Fruit fly (Drosophila melanogaster) whole organism, pupa: Measurements from ENCODE around the gene Rab7.

ENCODE experiments used
- CG10348 ChIP-seq: fragments of 200-800 bp; sonication (Bioruptor generic); IDR thresholded peaks from 2 replicates; pipeline ENCODE4 v1.3.6; 2022; ENCODE audit warnings: missing biosample characterization, missing genetic modification characterization
- CG12605 ChIP-seq: fragments of 200-800 bp; sonication (Bioruptor generic); IDR thresholded peaks from 2 replicates; pipeline ENCODE4 v1.3.6; 2022; ENCODE audit warnings: missing biosample characterization, missing genetic modification characterization
- CG13204 ChIP-seq: fragments of 200-800 bp; sonication (Bioruptor generic); optimal IDR thresholded peaks from 2 replicates; lab custom pipeline; 2018; ENCODE audit warnings: missing biosample characterization, mild to moderate bottlenecking, missing genetic modification characterization, moderate library complexity
- CG14655 ChIP-seq: fragments of 200-800 bp; sonication (Bioruptor generic); optimal IDR thresholded peaks from 3 replicates; lab custom pipeline; 2017; ENCODE audit warnings: mild to moderate bottlenecking, missing biosample characterization, missing genetic modification reagents, missing genetic modification characterization
- CG15710 ChIP-seq: fragments of 200-800 bp; sonication (Bioruptor generic); optimal IDR thresholded peaks from 2 replicates; lab custom pipeline; 2018; ENCODE audit warnings: missing biosample characterization, mild to moderate bottlenecking, missing genetic modification characterization, moderate library complexity
- CG17806 ChIP-seq: fragments of 200-800 bp; sonication (Bioruptor generic); optimal IDR thresholded peaks from 2 replicates; lab custom pipeline; 2018; ENCODE audit warnings: missing biosample characterization, mild to moderate bottlenecking, missing genetic modification characterization, moderate library complexity
- CG32121 ChIP-seq: fragments of 200-800 bp; sonication (Bioruptor generic); IDR thresholded peaks from 2 replicates; pipeline ENCODE4 v1.3.6; 2022; ENCODE audit warnings: missing biosample characterization, missing genetic modification characterization
- CG34367 ChIP-seq: fragments of 200-800 bp; sonication (Bioruptor generic); optimal IDR thresholded peaks from 2 replicates; lab custom pipeline; 2018; ENCODE audit warnings: missing biosample characterization, mild to moderate bottlenecking, missing genetic modification characterization
- CG4496 ChIP-seq: fragments of 200-800 bp; sonication (Bioruptor generic); IDR thresholded peaks from 3 replicates; pipeline ENCODE4 v1.3.6; 2022; ENCODE audit warnings: missing biosample characterization, missing genetic modification characterization
- CG8159 ChIP-seq: fragments of 200-800 bp; sonication (Bioruptor generic); optimal IDR thresholded peaks from 3 replicates; lab custom pipeline; 2018; ENCODE audit warnings: missing biosample characterization, mild to moderate bottlenecking, missing genetic modification characterization, moderate library complexity
- CG8301 ChIP-seq: fragments of 200-800 bp; sonication (Bioruptor generic); optimal IDR thresholded peaks from 2 replicates; lab custom pipeline; 2018; ENCODE audit warnings: missing biosample characterization, mild to moderate bottlenecking, missing genetic modification characterization
- CG9948 ChIP-seq: fragments of 200-800 bp; sonication (Bioruptor generic); optimal IDR thresholded peaks from 2 replicates; lab custom pipeline; 2018; ENCODE audit warnings: missing biosample characterization, mild to moderate bottlenecking, missing genetic modification characterization, moderate library complexity
- D1 ChIP-seq: fragments of 200-800 bp; sonication (Bioruptor generic); optimal IDR thresholded peaks from 2 replicates; lab custom pipeline; 2018; ENCODE audit warnings: missing biosample characterization, mild to moderate bottlenecking, missing genetic modification characterization, moderate library complexity
- EcR ChIP-seq: fragments of 200-800 bp; sonication (Bioruptor generic); optimal IDR thresholded peaks from 3 replicates; lab custom pipeline; 2019; ENCODE audit warnings: missing biosample characterization, missing genetic modification characterization, mild to moderate bottlenecking, moderate library complexity, missing genetic modification reagents
- Ets98B ChIP-seq: fragments of 200-800 bp; sonication (Bioruptor generic); IDR thresholded peaks from 2 replicates; pipeline ENCODE4 v1.3.6; 2022; ENCODE audit warnings: missing biosample characterization, missing genetic modification characterization
- Pif1A ChIP-seq: fragments of 200-800 bp; sonication (Bioruptor generic); optimal IDR thresholded peaks from 3 replicates; lab custom pipeline; 2016; ENCODE audit warnings: missing biosample characterization, missing genetic modification characterization
- Pif1B ChIP-seq: fragments of 200-800 bp; sonication (Bioruptor generic); optimal IDR thresholded peaks from 3 replicates; lab custom pipeline; 2016; ENCODE audit warnings: missing biosample characterization, missing genetic modification characterization
- Snoo ChIP-seq: fragments of 200-800 bp; sonication (Bioruptor generic); optimal IDR thresholded peaks from 3 replicates; lab custom pipeline; 2017; ENCODE audit warnings: missing biosample characterization, mild to moderate bottlenecking, missing genetic modification characterization, inconsistent platforms
- fd96Ca ChIP-seq: fragments of 200-800 bp; sonication (Bioruptor generic); IDR thresholded peaks from 3 replicates; pipeline ENCODE4 v1.3.6; 2022; ENCODE audit warnings: missing biosample characterization, missing genetic modification characterization
- gl ChIP-seq: fragments of 200-800 bp; sonication (Bioruptor generic); optimal IDR thresholded peaks from 2 replicates; lab custom pipeline; 2018; ENCODE audit warnings: missing biosample characterization, mild to moderate bottlenecking, missing genetic modification characterization
- rn ChIP-seq: fragments of 200-800 bp; sonication (Bioruptor generic); IDR thresholded peaks from 2 replicates; pipeline ENCODE4 v1.3.6; 2022; ENCODE audit warnings: missing biosample characterization, missing genetic modification characterization

Rab7 gene

dm6 chr3R:23991364-23991763 lies 1.4 kb upstream of the Rab7 start:
- TF ChIP-seq CG8301 (tag; lab: Kevin White, UChicago) (no peak), Ets98B (GFP tag; lab: Robert Waterston, UW) (no peak), CG32121 (GFP tag; lab: Robert Waterston, UW) (no peak), rn (no peak), Pif1B (GFP tag; lab: Kevin White, UChicago) (no peak), fd96Ca (GFP tag; lab: Robert Waterston, UW) (no peak), CG8159 (no peak), EcR (GFP tag; lab: Kevin White, UChicago) (no peak), CG17806 (tag; lab: Kevin White, UChicago) (no peak), CG13204 (no peak), CG14655 (no peak), CG12605 (GFP tag; lab: Robert Waterston, UW) (no peak), CG4496 (GFP tag; lab: Robert Waterston, UW) (no peak), Pif1A (GFP tag; lab: Kevin White, UChicago) (no peak), CG15710 (no peak), Snoo (no peak), CG9948 (tag; lab: Kevin White, UChicago) (no peak)

- TF ChIP-seq CG12605 (GFP tag; lab: Robert Waterston, UW), result no peak
- TF ChIP-seq Pif1B (GFP tag; lab: Kevin White, UChicago), result no peak
- TF ChIP-seq EcR (GFP tag; lab: Kevin White, UChicago), result no peak
- TF ChIP-seq Ets98B (GFP tag; lab: Robert Waterston, UW), result no peak
- no peak for TF ChIP-seq rn
- no peak for TF ChIP-seq fd96Ca (GFP tag; lab: Robert Waterston, UW)
- TF ChIP-seq CG32121 (GFP tag; lab: Robert Waterston, UW), result no peak
- TF ChIP-seq CG17806 (tag; lab: Kevin White, UChicago), result no peak
- no peak for TF ChIP-seq D1 (tag; lab: Kevin White, UChicago)
- no peak for TF ChIP-seq CG15710
- no peak for TF ChIP-seq CG4496 (GFP tag; lab: Robert Waterston, UW)
- no peak for TF ChIP-seq CG8159
- TF ChIP-seq gl (tag; lab: Kevin White, UChicago), result no peak
- no peak for TF ChIP-seq CG10348 (GFP tag; lab: Robert Waterston, UW)
- TF ChIP-seq CG13204, result no peak
Measured at dm6 chr3R:23994578-23994977, 1.8 kb downstream of the Rab7 start.

DNA sequence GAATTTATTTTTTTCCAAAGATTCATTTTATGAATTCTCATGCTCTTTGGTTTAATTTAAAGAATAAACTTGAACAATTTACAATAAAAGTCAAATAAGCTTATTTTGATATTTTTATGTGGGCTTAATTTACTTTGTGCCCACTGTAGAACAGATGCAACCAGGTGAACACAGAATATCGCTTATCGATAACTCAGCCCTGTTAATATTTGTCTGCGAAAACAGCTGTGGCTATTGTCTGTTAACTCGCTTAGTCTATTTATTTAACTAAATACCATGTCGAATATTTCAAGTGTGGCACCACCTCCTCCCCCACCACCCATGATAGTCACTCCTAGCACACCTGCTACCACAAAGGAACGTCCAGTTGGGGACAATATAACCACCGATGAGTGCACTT lies 2.7 kb downstream of the Rab7 start, which contains the start of gene CG33108:
TSS of gene CG33108 (plus strand) at position 200 of the 400 bp plus-strand sequence.
- TF ChIP-seq rn (no peak), Snoo (no peak), CG8159 (no peak), CG13204 (no peak), CG12605 (GFP tag; lab: Robert Waterston, UW) (no peak), CG8301 (tag; lab: Kevin White, UChicago) (no peak), CG14655 (no peak), CG4496 (GFP tag; lab: Robert Waterston, UW) (no peak), CG32121 (GFP tag; lab: Robert Waterston, UW) (no peak), Ets98B (GFP tag; lab: Robert Waterston, UW) (no peak), CG9948 (tag; lab: Kevin White, UChicago) (no peak), CG17806 (tag; lab: Kevin White, UChicago) (no peak), EcR (GFP tag; lab: Kevin White, UChicago) (no peak)
- TF ChIP-seq, all 21 proteins: peak for 0

- TF ChIP-seq CG9948 (tag; lab: Kevin White, UChicago) (no peak), CG32121 (GFP tag; lab: Robert Waterston, UW) (no peak), CG14655 (no peak), Pif1B (GFP tag; lab: Kevin White, UChicago) (no peak), CG34367 (tag; lab: Kevin White, UChicago) (no peak), CG17806 (tag; lab: Kevin White, UChicago) (no peak), gl (tag; lab: Kevin White, UChicago) (no peak), CG15710 (no peak), Snoo (no peak), EcR (GFP tag; lab: Kevin White, UChicago) (no peak), Ets98B (GFP tag; lab: Robert Waterston, UW) (no peak), CG8301 (tag; lab: Kevin White, UChicago) (no peak), Pif1A (GFP tag; lab: Kevin White, UChicago) (no peak), fd96Ca (GFP tag; lab: Robert Waterston, UW) (no peak), D1 (tag; lab: Kevin White, UChicago) (no peak), CG10348 (GFP tag; lab: Robert Waterston, UW) (no peak), CG13204 (no peak), CG4496 (GFP tag; lab: Robert Waterston, UW) (no peak), CG8159 (no peak), CG12605 (GFP tag; lab: Robert Waterston, UW) (no peak)
Measured at dm6 chr3R:23996224-23996623, 3.4 kb downstream of the Rab7 start, which contains the start of gene LSm3. LSm3 (plus strand) TSS chr3R:23996262.

- no peak for TF ChIP-seq EcR (GFP tag; lab: Kevin White, UChicago)
Measured at dm6 chr3R:24001150-24001549, 8.3 kb downstream of the Rab7 start.

DNA sequence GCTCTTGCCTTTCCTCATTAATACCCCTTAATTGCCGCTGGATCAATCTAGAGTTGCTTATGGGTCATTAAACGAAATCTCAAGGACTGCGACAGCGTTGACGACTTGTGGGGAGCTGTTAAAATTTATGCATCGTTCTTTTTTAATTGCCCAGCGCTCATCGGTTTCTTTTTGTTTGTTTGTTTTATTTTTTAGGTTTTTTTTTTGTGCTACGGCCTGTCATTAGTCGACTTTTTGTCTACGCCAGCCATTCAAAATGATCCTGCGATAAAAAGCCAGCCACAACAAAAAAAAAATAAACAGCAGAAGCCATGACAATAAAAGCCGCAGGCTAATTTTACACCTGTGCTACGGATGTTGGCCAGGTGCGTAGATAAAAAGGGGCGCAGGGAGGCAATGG lies 11.1 kb downstream of the Rab7 start:
- TF ChIP-seq CG14655, result no peak
- TF ChIP-seq gl (tag; lab: Kevin White, UChicago), result peak; percentile 76
- no peak for TF ChIP-seq fd96Ca (GFP tag; lab: Robert Waterston, UW)
- TF ChIP-seq Ets98B (GFP tag; lab: Robert Waterston, UW), result no peak
- TF ChIP-seq CG32121 (GFP tag; lab: Robert Waterston, UW), result no peak
- TF ChIP-seq CG8159, result peak; percentile 50
- no peak for TF ChIP-seq CG4496 (GFP tag; lab: Robert Waterston, UW)
- peak; percentile 80 for TF ChIP-seq EcR (GFP tag; lab: Kevin White, UChicago)
- no peak for TF ChIP-seq CG12605 (GFP tag; lab: Robert Waterston, UW)
- TF ChIP-seq Pif1B (GFP tag; lab: Kevin White, UChicago), result no peak
- peak; percentile 34 for TF ChIP-seq CG9948 (tag; lab: Kevin White, UChicago)
- TF ChIP-seq Snoo, result no peak
- peak; percentile 21 for TF ChIP-seq Pif1A (GFP tag; lab: Kevin White, UChicago)
- no peak for TF ChIP-seq CG8301 (tag; lab: Kevin White, UChicago)
- no peak for TF ChIP-seq rn
- peak; percentile 51 for TF ChIP-seq CG13204
- peak; percentile 50 for TF ChIP-seq CG17806 (tag; lab: Kevin White, UChicago)
- TF ChIP-seq CG10348 (GFP tag; lab: Robert Waterston, UW), result no peak
- TF ChIP-seq CG34367 (tag; lab: Kevin White, UChicago), result peak; percentile 44
- TF ChIP-seq D1 (tag; lab: Kevin White, UChicago), result no peak
- peak; percentile 44 for TF ChIP-seq CG15710
